Worm (Caenorhabditis elegans) whole organism, mixed stage, embryonic: Measurements from ENCODE around the gene C16C8.11.

ENCODE experiments used
- M03D4.4 ChIP-seq: sonication (generic microtip); optimal IDR thresholded peaks from 2 replicates; lab custom pipeline; 2017; ENCODE audit warnings: mild to moderate bottlenecking, missing genetic modification characterization, missing compliant biosample characterization
- ceh-39 ChIP-seq: fragments of 150-350 bp; optimal IDR thresholded peaks from 2 replicates; lab custom pipeline; 2014; ENCODE audit warnings: missing biosample characterization, missing genetic modification characterization
- ceh-43 ChIP-seq: fragments of 200-800 bp; sonication (Bioruptor generic); optimal IDR thresholded peaks from 2 replicates; lab custom pipeline; 2018; ENCODE audit warnings: mild to moderate bottlenecking, missing genetic modification characterization, moderate library complexity, missing compliant biosample characterization
- ceh-83 ChIP-seq: fragments of 200-800 bp; sonication (Bioruptor generic); optimal IDR thresholded peaks from 2 replicates; lab custom pipeline; 2018; ENCODE audit warnings: mild to moderate bottlenecking, missing genetic modification characterization, missing compliant biosample characterization
- ces-1 ChIP-seq: fragments of 150-350 bp; optimal IDR thresholded peaks from 2 replicates; lab custom pipeline; 2014; ENCODE audit warnings: missing biosample characterization, missing genetic modification reagents, missing genetic modification characterization
- cnd-1 ChIP-seq: fragments of 200-800 bp; sonication (Bioruptor generic); optimal IDR thresholded peaks from 2 replicates; lab custom pipeline; 2018; ENCODE audit warnings: mild to moderate bottlenecking, missing genetic modification characterization, missing compliant biosample characterization
- drap-1 ChIP-seq: fragments of 200-800 bp; sonication (Bioruptor generic); optimal IDR thresholded peaks from 3 replicates; lab custom pipeline; 2018; ENCODE audit warnings: mild to moderate bottlenecking, missing genetic modification characterization, missing compliant biosample characterization
- elt-1 ChIP-seq: sonication (generic microtip); optimal IDR thresholded peaks from 2 replicates; lab custom pipeline; 2017; ENCODE audit warnings: missing genetic modification characterization, mild to moderate bottlenecking, missing compliant biosample characterization, antibody characterized with exemption, moderate library complexity, borderline replicate concordance; ENCODE audit not compliant: insufficient read depth
- elt-3 ChIP-seq: fragments of 150-350 bp; optimal IDR thresholded peaks from 2 replicates; lab custom pipeline; 2014; ENCODE audit warnings: missing biosample characterization, missing genetic modification characterization
- flh-1 ChIP-seq: fragments of 200-800 bp; sonication (Bioruptor generic); optimal IDR thresholded peaks from 2 replicates; lab custom pipeline; 2018; ENCODE audit warnings: mild to moderate bottlenecking, missing genetic modification characterization, moderate library complexity, missing compliant biosample characterization
- ham-2 ChIP-seq: fragments of 200-800 bp; sonication (Bioruptor generic); optimal IDR thresholded peaks from 2 replicates; lab custom pipeline; 2018; ENCODE audit warnings: mild to moderate bottlenecking, missing genetic modification characterization, missing compliant biosample characterization
- lin-13 ChIP-seq: fragments of 150-350 bp; optimal IDR thresholded peaks from 2 replicates; lab custom pipeline; 2014; ENCODE audit warnings: missing biosample characterization, missing genetic modification characterization
- lin-32 ChIP-seq: fragments of 200-800 bp; sonication (Bioruptor generic); optimal IDR thresholded peaks from 2 replicates; lab custom pipeline; 2018; ENCODE audit warnings: mild to moderate bottlenecking, missing genetic modification characterization, missing compliant biosample characterization
- lsy-2 ChIP-seq: fragments of 150-350 bp; optimal IDR thresholded peaks from 2 replicates; lab custom pipeline; 2014; ENCODE audit warnings: missing biosample characterization, missing genetic modification characterization
- mab-5 ChIP-seq: fragments of 150-350 bp; optimal IDR thresholded peaks from 2 replicates; lab custom pipeline; 2014; ENCODE audit warnings: missing biosample characterization, missing genetic modification characterization
- mep-1 ChIP-seq: fragments of 150-350 bp; optimal IDR thresholded peaks from 2 replicates; lab custom pipeline; 2017; ENCODE audit warnings: missing biosample characterization, missing genetic modification reagents, missing genetic modification characterization, inconsistent platforms
- mls-2 ChIP-seq: sonication (generic microtip); optimal IDR thresholded peaks from 2 replicates; lab custom pipeline; 2016; ENCODE audit warnings: mild to moderate bottlenecking, missing genetic modification characterization, moderate library complexity, missing compliant biosample characterization
- nhr-2 ChIP-seq: fragments of 150-350 bp; optimal IDR thresholded peaks from 2 replicates; lab custom pipeline; 2014; ENCODE audit warnings: missing biosample characterization, missing genetic modification characterization
- nhr-237 ChIP-seq: fragments of 150-350 bp; optimal IDR thresholded peaks from 2 replicates; lab custom pipeline; 2014; ENCODE audit warnings: missing biosample characterization, missing genetic modification characterization
- nhr-28 ChIP-seq: fragments of 150-350 bp; optimal IDR thresholded peaks from 2 replicates; lab custom pipeline; 2014; ENCODE audit warnings: missing biosample characterization, missing genetic modification characterization
- nhr-76 ChIP-seq: sonication (generic microtip); optimal IDR thresholded peaks from 2 replicates; lab custom pipeline; 2017; ENCODE audit warnings: missing biosample characterization, missing genetic modification characterization
- pha-4 ChIP-seq: fragments of 150-350 bp; optimal IDR thresholded peaks from 2 replicates; lab custom pipeline; 2018; ENCODE audit warnings: missing biosample characterization, missing genetic modification reagents, missing genetic modification characterization
- sem-2 ChIP-seq: fragments of 200-800 bp; sonication (Bioruptor generic); optimal IDR thresholded peaks from 2 replicates; lab custom pipeline; 2018; ENCODE audit warnings: mild to moderate bottlenecking, missing genetic modification characterization, missing compliant biosample characterization
- snpc-4 ChIP-seq: fragments of 150-350 bp; optimal IDR thresholded peaks from 2 replicates; lab custom pipeline; 2014; ENCODE audit warnings: missing biosample characterization, missing genetic modification characterization
- sptf-1 ChIP-seq: sonication (generic microtip); optimal IDR thresholded peaks from 2 replicates; lab custom pipeline; 2017; ENCODE audit warnings: mild to moderate bottlenecking, missing genetic modification characterization, moderate library complexity, missing compliant biosample characterization
- tbx-8 ChIP-seq: fragments of 200-800 bp; sonication (Bioruptor generic); optimal IDR thresholded peaks from 2 replicates; lab custom pipeline; 2018; ENCODE audit warnings: mild to moderate bottlenecking, missing genetic modification characterization, moderate library complexity, missing compliant biosample characterization
- unc-120 ChIP-seq: sonication (generic microtip); optimal IDR thresholded peaks from 2 replicates; lab custom pipeline; 2017; ENCODE audit warnings: missing genetic modification characterization, missing compliant biosample characterization; ENCODE audit not compliant: poor library complexity, severe bottlenecking
- unc-39 ChIP-seq: fragments of 150-350 bp; optimal IDR thresholded peaks from 2 replicates; lab custom pipeline; 2014; ENCODE audit warnings: missing biosample characterization, missing genetic modification characterization
- unc-62 ChIP-seq: fragments of 150-350 bp; optimal IDR thresholded peaks from 2 replicates; lab custom pipeline; 2014; ENCODE audit warnings: missing biosample characterization, missing genetic modification reagents, missing genetic modification characterization
- zip-8 ChIP-seq: fragments of 150-350 bp; optimal IDR thresholded peaks from 2 replicates; lab custom pipeline; 2014; ENCODE audit warnings: missing biosample characterization, missing genetic modification characterization
- ztf-11 ChIP-seq: fragments of 150-350 bp; optimal IDR thresholded peaks from 2 replicates; lab custom pipeline; 2014; ENCODE audit warnings: missing biosample characterization, missing genetic modification characterization

C16C8.11 gene

DNA sequence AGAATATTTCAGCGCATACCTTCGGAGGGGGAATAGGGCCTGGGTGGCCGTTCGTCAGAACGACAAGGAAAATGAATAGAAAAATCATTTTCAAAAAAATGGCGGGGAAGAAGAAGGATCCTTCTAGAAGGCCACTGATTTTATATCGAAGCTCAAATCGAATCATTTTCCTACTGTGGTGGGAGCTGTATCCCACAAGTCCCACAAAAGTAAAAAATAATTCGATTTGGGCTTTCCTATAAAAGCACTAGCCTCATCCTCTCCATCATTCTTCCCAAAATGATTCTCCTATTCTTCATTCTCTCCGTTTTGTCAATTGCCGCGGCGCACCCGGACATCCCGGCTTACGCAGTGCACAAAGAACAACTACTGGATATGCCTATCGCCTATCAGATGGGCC, 4.7 kb downstream of the C16C8.11 start, which contains the start of the genes C16C8.26 and C16C8.19:
Gene C16C8.26, minus strand, starts transcription at position 101 of the 400 bp plus-strand sequence.
Gene C16C8.19, plus strand, starts transcription at position 279 of the 400 bp plus-strand sequence.
- no peak for TF ChIP-seq flh-1 (GFP tag; lab: Kevin White, UChicago)
- TF ChIP-seq pha-4 (tag; lab: Kevin White, UChicago), result no peak
- TF ChIP-seq drap-1, result no peak
- no peak for TF ChIP-seq mls-2 (tag; lab: Kevin White, UChicago)
- no peak for TF ChIP-seq lin-13 (tag; lab: Kevin White, UChicago)
- no peak for TF ChIP-seq lin-32 (GFP tag; lab: Kevin White, UChicago)
- TF ChIP-seq ztf-11 (tag; lab: Kevin White, UChicago), result no peak
- no peak for TF ChIP-seq tbx-8 (GFP tag; lab: Kevin White, UChicago)
- no peak for TF ChIP-seq cnd-1
- TF ChIP-seq ceh-83 (GFP tag; lab: Kevin White, UChicago), result no peak
- TF ChIP-seq unc-39 (tag; lab: Kevin White, UChicago), result no peak
- no peak for TF ChIP-seq sem-2 (GFP tag; lab: Kevin White, UChicago)
- no peak for TF ChIP-seq elt-3 (tag; lab: Kevin White, UChicago)
- TF ChIP-seq, all 35 proteins: peak for 0

DNA sequence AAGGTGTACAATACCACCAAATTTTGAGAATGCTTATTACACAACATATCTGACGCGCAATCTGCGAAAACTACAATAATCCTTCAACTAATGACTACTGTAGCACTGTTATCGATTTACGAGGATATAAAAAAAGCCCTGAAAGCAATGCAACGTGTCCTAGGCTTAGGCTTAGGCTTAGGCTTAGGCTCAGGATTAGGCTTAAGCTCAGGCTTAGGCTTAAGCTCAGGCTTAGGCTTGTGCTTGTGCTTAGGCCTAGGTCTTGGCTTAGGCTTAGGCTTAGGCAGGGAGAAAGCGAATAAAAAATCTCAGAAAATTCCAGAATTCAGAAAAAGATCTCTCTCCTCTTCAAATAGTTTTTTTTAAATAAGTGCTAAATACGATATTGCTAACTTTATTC, 5.7 kb downstream of the C16C8.11 start:
- TF ChIP-seq nhr-76 (tag; lab: Kevin White, UChicago) (no peak), sptf-1 (tag; lab: Kevin White, UChicago) (no peak), ceh-43 (GFP tag; lab: Kevin White, UChicago) (no peak), elt-3 (tag; lab: Kevin White, UChicago) (no peak), mab-5 (no peak), snpc-4 (tag; lab: Kevin White, UChicago) (no peak), unc-120 (tag; lab: Kevin White, UChicago) (no peak), unc-39 (tag; lab: Kevin White, UChicago) (no peak)

- TF ChIP-seq nhr-76 (tag; lab: Kevin White, UChicago) (no peak), ceh-43 (GFP tag; lab: Kevin White, UChicago) (no peak), ceh-39 (tag; lab: Kevin White, UChicago) (no peak), ham-2 (no peak), mep-1 (tag; lab: Kevin White, UChicago) (no peak), elt-3 (tag; lab: Kevin White, UChicago) (no peak), drap-1 (no peak), unc-62 (GFP tag; lab: Kevin White, UChicago) (no peak), M03D4.4 (tag; lab: Kevin White, UChicago) (no peak), nhr-237 (tag; lab: Kevin White, UChicago) (no peak), unc-39 (tag; lab: Kevin White, UChicago) (no peak), elt-1 (no peak), zip-8 (tag; lab: Kevin White, UChicago) (no peak), sem-2 (GFP tag; lab: Kevin White, UChicago) (no peak), lin-13 (tag; lab: Kevin White, UChicago) (no peak), nhr-28 (tag; lab: Kevin White, UChicago) (no peak)
Observed at ce11 chrII:3460048-3460447, 6.5 kb downstream of the C16C8.11 start, which contains the start of gene C16C8.7. TSS of gene C16C8.7 (minus strand) at chrII:3460148.

DNA sequence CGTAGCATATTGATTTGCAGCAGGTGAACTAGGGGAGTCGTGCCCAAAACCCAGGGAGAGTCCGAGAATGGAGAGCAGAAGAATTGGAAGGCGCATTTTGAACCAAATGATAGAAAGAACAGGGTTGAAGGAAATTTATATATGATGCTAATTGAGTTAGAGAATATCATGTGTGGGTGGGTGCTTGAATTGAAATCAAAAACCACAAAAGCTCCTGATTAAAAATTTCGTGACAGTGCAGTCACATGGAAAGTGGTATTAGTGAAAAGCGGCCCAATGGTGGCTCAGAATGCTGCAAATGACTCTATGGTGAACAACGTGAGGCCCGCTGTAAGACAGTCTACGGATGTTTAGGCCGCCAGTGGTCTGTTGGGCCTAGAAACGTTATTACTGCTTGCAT, 8.1 kb downstream of the C16C8.11 start, which contains the start of gene C16C8.8:
Gene C16C8.8, minus strand, starts transcription at position 101 of the 400 bp plus-strand sequence.
- no peak for TF ChIP-seq tbx-8 (GFP tag; lab: Kevin White, UChicago)
- no peak for TF ChIP-seq mep-1 (tag; lab: Kevin White, UChicago)
- no peak for TF ChIP-seq cnd-1
- no peak for TF ChIP-seq pha-4 (tag; lab: Kevin White, UChicago)
- TF ChIP-seq lin-32 (GFP tag; lab: Kevin White, UChicago), result no peak
- no peak for TF ChIP-seq M03D4.4 (tag; lab: Kevin White, UChicago)
- TF ChIP-seq nhr-237 (tag; lab: Kevin White, UChicago), result no peak
- TF ChIP-seq sptf-1 (tag; lab: Kevin White, UChicago), result no peak
- no peak for TF ChIP-seq ztf-11 (tag; lab: Kevin White, UChicago)
- TF ChIP-seq ceh-83 (GFP tag; lab: Kevin White, UChicago), result no peak
- TF ChIP-seq unc-62 (GFP tag; lab: Kevin White, UChicago), result no peak
- no peak for TF ChIP-seq snpc-4 (tag; lab: Kevin White, UChicago)
- TF ChIP-seq ham-2, result no peak
- TF ChIP-seq, all 35 proteins: peak for 0

DNA sequence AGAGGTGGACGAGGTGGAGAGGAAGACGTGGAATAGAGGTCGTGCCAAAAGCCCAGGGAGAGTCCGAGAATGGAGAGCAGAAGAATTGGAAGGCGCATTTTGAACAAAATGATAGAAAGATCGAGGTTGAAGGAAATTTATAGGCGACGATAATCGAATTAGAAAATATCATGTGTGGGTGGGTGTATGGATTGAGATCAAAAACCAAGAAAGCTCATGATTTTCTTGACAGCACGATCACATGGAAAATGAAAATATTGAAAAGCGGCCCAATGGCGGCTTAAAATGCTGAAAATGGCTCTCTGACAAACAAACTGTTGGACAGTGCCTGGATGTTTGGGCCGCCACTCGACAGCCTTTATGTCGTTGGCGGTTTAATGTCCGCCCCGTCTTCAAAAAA, 9.6 kb downstream of the C16C8.11 start, which contains the start of gene C16C8.9:
Gene C16C8.9, minus strand, starts transcription at position 101 of the 400 bp plus-strand sequence.
- TF ChIP-seq ceh-39 (tag; lab: Kevin White, UChicago) (no peak), nhr-237 (tag; lab: Kevin White, UChicago) (no peak), lsy-2 (tag; lab: Kevin White, UChicago) (no peak), ham-2 (no peak), ces-1 (no peak), unc-39 (tag; lab: Kevin White, UChicago) (no peak), ztf-11 (tag; lab: Kevin White, UChicago) (no peak), mep-1 (tag; lab: Kevin White, UChicago) (no peak), ceh-43 (GFP tag; lab: Kevin White, UChicago) (no peak), cnd-1 (no peak), M03D4.4 (tag; lab: Kevin White, UChicago) (no peak), nhr-2 (tag; lab: Kevin White, UChicago) (no peak)
